Worm (Caenorhabditis elegans) whole organism, L1 larva: ENCODE data around the gene srh-20.

ENCODE experiments used
- F16B12.6 ChIP-seq: fragments of 150-350 bp; optimal IDR thresholded peaks from 2 replicates; lab custom pipeline; 2014; ENCODE audit warnings: missing biosample characterization, missing genetic modification characterization
- aha-1 ChIP-seq: fragments of 150-350 bp; optimal IDR thresholded peaks from 2 replicates; lab custom pipeline; 2014; ENCODE audit warnings: missing biosample characterization, missing genetic modification characterization
- ceh-63 ChIP-seq: fragments of 200-800 bp; sonication (Bioruptor generic); optimal IDR thresholded peaks from 2 replicates; lab custom pipeline; 2018; ENCODE audit warnings: mild to moderate bottlenecking, missing genetic modification characterization, missing compliant biosample characterization
- dpl-1 ChIP-seq, 3 experiments: fragments of 150-350 bp in 2 of 3; sonication (generic microtip) in 1 of 3; optimal IDR thresholded peaks; 2 replicates each; lab custom pipeline; 2014 to 2017; ENCODE audit warnings: missing biosample characterization in 3 of 3, missing genetic modification characterization in 3 of 3, missing genetic modification reagents in 3 of 3
- egl-27 ChIP-seq, 2 experiments: fragments of 150-350 bp in 1 of 2; sonication (generic microtip); optimal IDR thresholded peaks; 3 replicates each; lab custom pipeline; 2017 to 2018; ENCODE audit warnings: missing biosample characterization in 2 of 2, missing genetic modification characterization in 2 of 2, missing genetic modification reagents in 2 of 2
- elt-3 ChIP-seq, 6 experiments: fragments of 150-350 bp in 1 of 6; sonication (generic microtip); optimal IDR thresholded peaks; 2 replicates each; lab custom pipeline; 2017 to 2018; ENCODE audit warnings: missing biosample characterization in 6 of 6, missing genetic modification characterization in 6 of 6, inconsistent platforms in 1 of 6
- fkh-8 ChIP-seq: sonication (generic microtip); optimal IDR thresholded peaks from 2 replicates; lab custom pipeline; 2016; ENCODE audit warnings: mild to moderate bottlenecking, missing genetic modification characterization, missing compliant biosample characterization
- fos-1 ChIP-seq: fragments of 150-350 bp; optimal IDR thresholded peaks from 2 replicates; lab custom pipeline; 2014; ENCODE audit warnings: missing biosample characterization, missing genetic modification characterization
- hlh-17 ChIP-seq: fragments of 200-800 bp; sonication (Bioruptor generic); optimal IDR thresholded peaks from 2 replicates; lab custom pipeline; 2018; ENCODE audit warnings: missing genetic modification characterization, mild to moderate bottlenecking, missing compliant biosample characterization, moderate library complexity, borderline replicate concordance
- hpl-2 ChIP-seq: fragments of 150-350 bp; optimal IDR thresholded peaks from 2 replicates; lab custom pipeline; 2014; ENCODE audit warnings: missing biosample characterization, missing genetic modification reagents, missing genetic modification characterization
- jun-1 ChIP-seq: fragments of 150-350 bp; optimal IDR thresholded peaks from 2 replicates; lab custom pipeline; 2014; ENCODE audit warnings: missing biosample characterization, missing genetic modification reagents, missing genetic modification characterization
- lin-14 ChIP-seq: fragments of 200-800 bp; sonication (Bioruptor generic); optimal IDR thresholded peaks from 2 replicates; lab custom pipeline; 2018; ENCODE audit warnings: mild to moderate bottlenecking, missing genetic modification characterization, moderate library complexity, missing compliant biosample characterization
- lin-15B ChIP-seq: fragments of 150-350 bp; sonication (generic microtip); optimal IDR thresholded peaks from 3 replicates; lab custom pipeline; 2014; ENCODE audit warnings: missing biosample characterization, missing genetic modification characterization
- nhr-11 ChIP-seq: fragments of 150-350 bp; optimal IDR thresholded peaks from 2 replicates; lab custom pipeline; 2014; ENCODE audit warnings: missing biosample characterization, missing genetic modification characterization
- nhr-12 ChIP-seq: sonication (generic microtip); optimal IDR thresholded peaks from 2 replicates; lab custom pipeline; 2017; ENCODE audit warnings: missing biosample characterization, missing genetic modification characterization
- nhr-20 ChIP-seq: sonication (generic microtip); optimal IDR thresholded peaks from 2 replicates; lab custom pipeline; 2016; ENCODE audit warnings: mild to moderate bottlenecking, missing genetic modification characterization, missing compliant biosample characterization
- nhr-28 ChIP-seq: fragments of 150-350 bp; optimal IDR thresholded peaks from 2 replicates; lab custom pipeline; 2014; ENCODE audit warnings: missing biosample characterization, missing genetic modification characterization
- nhr-47 ChIP-seq: sonication (generic microtip); optimal IDR thresholded peaks from 2 replicates; lab custom pipeline; 2016; ENCODE audit warnings: mild to moderate bottlenecking, missing genetic modification characterization, moderate library complexity, missing compliant biosample characterization
- nhr-71 ChIP-seq: sonication (generic microtip); optimal IDR thresholded peaks from 2 replicates; lab custom pipeline; 2016; ENCODE audit warnings: mild to moderate bottlenecking, missing genetic modification characterization, moderate library complexity, missing compliant biosample characterization
- nhr-76 ChIP-seq: sonication (generic microtip); optimal IDR thresholded peaks from 2 replicates; lab custom pipeline; 2017; ENCODE audit warnings: missing biosample characterization, missing genetic modification characterization
- nhr-84 ChIP-seq: sonication (generic microtip); optimal IDR thresholded peaks from 2 replicates; lab custom pipeline; 2017; ENCODE audit warnings: missing biosample characterization, missing genetic modification characterization
- nhr-85 ChIP-seq: sonication (generic microtip); peaks from one replicate; lab custom pipeline; 2016; ENCODE audit warnings: missing genetic modification characterization, inconsistent platforms, missing compliant biosample characterization
- nhr-90 ChIP-seq: sonication (generic microtip); optimal IDR thresholded peaks from 2 replicates; lab custom pipeline; 2016; ENCODE audit warnings: mild to moderate bottlenecking, missing genetic modification characterization, missing compliant biosample characterization; ENCODE audit not compliant: poor library complexity
- pax-3 ChIP-seq: fragments of 200-800 bp; sonication (Bioruptor generic); optimal IDR thresholded peaks from 2 replicates; lab custom pipeline; 2018; ENCODE audit warnings: mild to moderate bottlenecking, missing genetic modification characterization, moderate library complexity, missing compliant biosample characterization
- rnt-1 ChIP-seq: sonication (generic microtip); optimal IDR thresholded peaks from 2 replicates; lab custom pipeline; 2016; ENCODE audit warnings: mild to moderate bottlenecking, missing genetic modification characterization, moderate library complexity, missing compliant biosample characterization
- skn-1 ChIP-seq: fragments of 150-350 bp; optimal IDR thresholded peaks from 2 replicates; lab custom pipeline; 2014; ENCODE audit warnings: missing biosample characterization, missing genetic modification characterization
- tlp-1 ChIP-seq: fragments of 150-350 bp; optimal IDR thresholded peaks from 2 replicates; lab custom pipeline; 2014; ENCODE audit warnings: missing biosample characterization, missing genetic modification characterization
- unc-30 ChIP-seq: sonication (generic microtip); optimal IDR thresholded peaks from 2 replicates; lab custom pipeline; 2017; ENCODE audit warnings: missing biosample characterization, missing genetic modification characterization
- unc-86 ChIP-seq: sonication (generic microtip); optimal IDR thresholded peaks from 2 replicates; lab custom pipeline; 2016; ENCODE audit warnings: missing genetic modification characterization, missing compliant biosample characterization
- vab-15 ChIP-seq: sonication (generic microtip); optimal IDR thresholded peaks from 2 replicates; lab custom pipeline; 2017; ENCODE audit warnings: missing genotype, mild to moderate bottlenecking, missing genetic modification characterization, missing compliant biosample characterization
- xbp-1 ChIP-seq: sonication (generic microtip); optimal IDR thresholded peaks from 2 replicates; lab custom pipeline; 2016; ENCODE audit warnings: missing genetic modification characterization, missing compliant biosample characterization
- zip-4 ChIP-seq: fragments of 200-800 bp; sonication (Bioruptor generic); optimal IDR thresholded peaks from 2 replicates; lab custom pipeline; 2018; ENCODE audit warnings: mild to moderate bottlenecking, missing genetic modification characterization, moderate library complexity, missing compliant biosample characterization
- ztf-11 ChIP-seq, 2 experiments: sonication (generic microtip); optimal IDR thresholded peaks; 2 replicates each; lab custom pipeline; 2016 to 2017; ENCODE audit warnings: missing genetic modification characterization in 2 of 2, missing biosample characterization in 1 of 2, missing compliant biosample characterization in 1 of 2
- ztf-4 ChIP-seq: fragments of 150-350 bp; optimal IDR thresholded peaks from 2 replicates; lab custom pipeline; 2014; ENCODE audit warnings: missing biosample characterization, missing genetic modification characterization

The srh-20 gene

DNA sequence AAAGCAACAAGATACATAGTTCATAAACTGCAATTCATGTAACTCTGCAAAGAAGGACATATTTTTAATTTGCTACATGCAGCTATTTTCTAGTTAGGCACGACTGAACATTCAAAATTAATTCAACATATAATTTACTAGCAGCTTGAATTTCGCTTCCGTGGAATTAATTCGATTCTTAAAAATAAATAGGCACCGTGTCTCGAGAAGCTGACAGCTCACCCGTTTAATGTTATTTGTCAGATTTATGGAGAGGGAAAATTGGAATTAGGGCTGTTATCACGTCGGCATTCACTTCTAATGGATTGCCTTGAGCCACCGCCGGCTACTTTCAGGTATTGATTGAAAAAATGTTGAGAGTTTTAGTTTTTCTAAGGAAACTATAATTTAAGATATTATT is 1.7 kb downstream of the srh-20 start, which contains the start of gene srh-21:
Gene srh-21, plus strand, starts transcription at position 301 of the 400 bp plus-strand sequence.
- TF ChIP-seq fkh-8 (peak; percentile 8), vab-15 (no peak)

DNA sequence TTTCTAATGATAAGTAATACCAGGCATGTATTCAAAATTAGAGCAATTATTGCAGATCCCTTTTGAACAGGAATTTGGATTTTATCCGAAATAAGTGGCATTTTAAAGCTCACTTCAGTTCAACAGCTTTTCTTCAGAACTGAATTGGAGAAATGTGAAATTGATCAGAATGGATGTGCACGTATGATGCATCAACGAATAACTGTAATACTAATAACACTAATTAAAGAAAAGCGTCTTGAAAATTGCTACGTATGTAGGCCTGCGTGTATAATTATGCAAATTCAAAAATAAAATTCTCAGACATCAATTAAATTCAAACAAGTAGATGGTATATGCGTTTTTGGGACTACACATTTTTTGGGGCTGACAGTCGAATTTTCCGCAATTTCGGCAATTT is 5.1 kb downstream of the srh-20 start, which contains the start of gene str-205:
Gene str-205, minus strand, starts transcription at position 101 of the 400 bp plus-strand sequence.
- no peak for TF ChIP-seq pax-3 (tag; lab: Kevin White, UChicago)
- TF ChIP-seq unc-30 (tag; lab: Kevin White, UChicago), result no peak

DNA sequence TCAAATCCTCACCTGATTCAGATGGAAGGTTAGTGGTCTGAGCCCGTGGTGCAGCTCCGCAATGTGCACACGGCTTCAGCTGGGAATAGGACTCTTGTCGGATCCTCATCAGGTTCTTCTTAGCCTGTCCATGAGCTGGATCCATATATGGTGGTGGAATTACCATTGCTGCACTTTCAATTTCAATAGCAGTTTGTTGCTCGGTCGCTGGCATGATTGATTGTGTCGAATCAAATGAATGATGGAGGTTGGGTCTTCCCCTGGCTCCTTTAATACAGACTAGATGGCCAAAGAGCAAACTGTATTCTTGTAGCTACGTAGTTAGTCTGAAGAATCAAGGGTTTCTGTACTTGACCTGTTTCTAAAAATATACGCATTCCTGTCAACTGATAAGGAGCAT is 8.1 kb downstream of the srh-20 start, which contains the start of gene C02E7.10:
Gene C02E7.10, minus strand, starts transcription at position 232 of the 400 bp plus-strand sequence.
- TF ChIP-seq nhr-20 (tag; lab: Kevin White, UChicago), result no peak
- no peak for TF ChIP-seq hpl-2 (GFP tag; lab: Kevin White, UChicago)
- TF ChIP-seq aha-1, result no peak
- TF ChIP-seq skn-1, result no peak
- no peak for TF ChIP-seq rnt-1 (tag; lab: Kevin White, UChicago)
- no peak for TF ChIP-seq xbp-1 (tag; lab: Kevin White, UChicago)
- no peak for TF ChIP-seq nhr-71 (tag; lab: Kevin White, UChicago)
- no peak for TF ChIP-seq ztf-4 (tag; lab: Kevin White, UChicago)
- TF ChIP-seq nhr-28, result no peak
- TF ChIP-seq ztf-11 (tag; optimal IDR thresholded peaks at IDR 0.05; lab: Kevin White, UChicago), result no peak
- TF ChIP-seq egl-27 (tag; optimal IDR thresholded peaks at IDR 0.05; lab: Kevin White, UChicago), result no peak
- no peak for TF ChIP-seq jun-1
- TF ChIP-seq lin-15B, result no peak
- no peak for TF ChIP-seq nhr-12 (tag; lab: Kevin White, UChicago)
- TF ChIP-seq tlp-1 (tag; lab: Kevin White, UChicago), result no peak
- TF ChIP-seq nhr-85, result no peak
- no peak for TF ChIP-seq unc-30 (tag; lab: Kevin White, UChicago)
- TF ChIP-seq lin-14, result no peak
- no peak for TF ChIP-seq F16B12.6 (tag; lab: Kevin White, UChicago)

ce11 chrV:4933268-4933667 is 8.6 kb downstream of the srh-20 start:
- TF ChIP-seq ceh-63 (GFP tag; lab: Kevin White, UChicago) (no peak), hpl-2 (GFP tag; lab: Kevin White, UChicago) (no peak), zip-4 (GFP tag; lab: Kevin White, UChicago) (no peak), fos-1 (tag; lab: Kevin White, UChicago) (no peak), ztf-11 (tag; optimal IDR thresholded peaks at IDR 0.05; lab: Kevin White, UChicago) (no peak), nhr-84 (tag; lab: Kevin White, UChicago) (no peak), nhr-28 (no peak), dpl-1 (GFP tag; optimal IDR thresholded peaks at IDR 0.05; lab: Kevin White, UChicago) (no peak), nhr-11 (tag; lab: Kevin White, UChicago) (no peak), nhr-47 (tag; lab: Kevin White, UChicago) (no peak), vab-15 (no peak), lin-15B (no peak), nhr-76 (no peak), nhr-90 (tag; lab: Kevin White, UChicago) (no peak), elt-3 (tag; optimal IDR thresholded peaks at IDR 0.05; lab: Kevin White, UChicago) (no peak), egl-27 (tag; optimal IDR thresholded peaks at IDR 0.05; lab: Kevin White, UChicago) (no peak)

DNA sequence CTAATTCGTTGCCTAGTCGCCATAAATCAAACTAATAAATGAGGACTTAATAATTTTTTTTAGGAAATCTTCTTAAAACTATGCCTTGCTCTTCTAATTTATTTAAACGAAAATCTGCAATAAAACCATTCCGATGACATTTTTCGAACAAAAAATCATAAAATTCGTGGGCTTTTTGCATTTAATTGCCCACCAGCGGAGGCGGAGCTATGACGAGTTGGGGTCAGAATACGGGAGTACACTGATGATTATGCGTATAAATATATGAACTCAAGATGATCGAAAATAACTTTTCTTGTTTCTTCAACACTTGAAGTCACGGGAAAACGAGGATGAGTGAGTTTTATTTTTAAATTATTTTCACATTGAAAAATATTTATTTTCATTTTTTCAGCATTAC is 9.7 kb downstream of the srh-20 start, which contains the start of gene catp-2:
Gene catp-2, plus strand, starts transcription at position 301 of the 400 bp plus-strand sequence.
- TF ChIP-seq hlh-17 (GFP tag; lab: Kevin White, UChicago), result no peak
- no peak for TF ChIP-seq unc-86 (tag; lab: Kevin White, UChicago)
- TF ChIP-seq rnt-1 (tag; lab: Kevin White, UChicago), result no peak
